Worm (Caenorhabditis elegans) whole organism, L4 larva: ENCODE data around the gene hlh-30.

Experiments
- F49E8.2 ChIP-seq: sonication (generic microtip); optimal IDR thresholded peaks from 2 replicates; lab custom pipeline; 2016; ENCODE audit warnings: missing compliant biosample characterization, mild to moderate bottlenecking, missing genetic modification characterization, borderline replicate concordance
- Y48G9A.11 ChIP-seq: fragments of 200-800 bp; sonication (Bioruptor generic); IDR thresholded peaks from 2 replicates; pipeline ENCODE4 v1.3.6; 2022; ENCODE audit warnings: missing genetic modification reagents, missing genetic modification characterization, missing compliant biosample characterization
- Y5F2A.4 ChIP-seq: fragments of 200-800 bp; sonication (Bioruptor generic); optimal IDR thresholded peaks from 2 replicates; lab custom pipeline; 2018; ENCODE audit warnings: mild to moderate bottlenecking, missing genetic modification characterization, missing compliant biosample characterization
- aha-1 ChIP-seq: fragments of 150-350 bp; peaks from one replicate; lab custom pipeline; 2014; ENCODE audit warnings: missing biosample characterization, missing genetic modification characterization
- aly-2 ChIP-seq: sonication (generic microtip); optimal IDR thresholded peaks from 2 replicates; lab custom pipeline; 2018; ENCODE audit warnings: missing biosample characterization, missing genetic modification characterization
- ama-1 ChIP-seq: fragments of 150-350 bp; optimal IDR thresholded peaks from 2 replicates; lab custom pipeline; 2014; ENCODE audit warnings: inconsistent platforms, mixed read lengths
- ceh-32 ChIP-seq: sonication (generic microtip); optimal IDR thresholded peaks from 2 replicates; lab custom pipeline; 2016; ENCODE audit warnings: mild to moderate bottlenecking, missing genetic modification characterization, missing compliant biosample characterization; ENCODE audit not compliant: poor library complexity
- ceh-44 ChIP-seq: fragments of 200-800 bp; sonication (Bioruptor generic); IDR thresholded peaks from 2 replicates; pipeline ENCODE4 v1.3.6; 2022; ENCODE audit warnings: missing genetic modification reagents, missing genetic modification characterization, missing compliant biosample characterization
- ceh-62 ChIP-seq: sonication (generic microtip); optimal IDR thresholded peaks from 2 replicates; lab custom pipeline; 2017; ENCODE audit warnings: missing biosample characterization, missing genetic modification characterization
- ceh-82 ChIP-seq: sonication (generic microtip); optimal IDR thresholded peaks from 2 replicates; lab custom pipeline; 2017; ENCODE audit warnings: missing biosample characterization, missing genetic modification characterization
- ces-1 ChIP-seq: fragments of 150-350 bp; sonication (generic microtip); optimal IDR thresholded peaks from 4 replicates; lab custom pipeline; 2014; ENCODE audit warnings: missing biosample characterization, missing genetic modification reagents, missing genetic modification characterization
- ctbp-1 ChIP-seq: fragments of 200-800 bp; sonication (Bioruptor generic); IDR thresholded peaks from 2 replicates; pipeline ENCODE4 v1.3.6; 2022; ENCODE audit warnings: missing genetic modification reagents, missing genetic modification characterization, missing compliant biosample characterization
- daf-19 ChIP-seq: fragments of 200-800 bp; sonication (Bioruptor generic); conservative IDR thresholded peaks from 2 replicates; pipeline ENCODE4 v1.3.6; 2022; ENCODE audit warnings: missing genetic modification characterization, missing compliant biosample characterization
- dmd-6 ChIP-seq: fragments of 200-800 bp; sonication (Bioruptor generic); IDR thresholded peaks from 2 replicates; pipeline ENCODE4 v1.3.6; 2022; ENCODE audit warnings: missing genetic modification reagents, missing genetic modification characterization, missing compliant biosample characterization
- dmd-9 ChIP-seq: fragments of 200-800 bp; sonication (Bioruptor generic); IDR thresholded peaks from 2 replicates; pipeline ENCODE4 v1.3.6; 2022; ENCODE audit warnings: missing genetic modification reagents, missing genetic modification characterization, missing compliant biosample characterization
- dve-1 ChIP-seq: sonication (generic microtip); optimal IDR thresholded peaks from 2 replicates; lab custom pipeline; 2017; ENCODE audit warnings: antibody characterized with exemption, mild to moderate bottlenecking, missing genetic modification characterization, missing compliant biosample characterization; ENCODE audit not compliant: insufficient read depth
- egl-43 ChIP-seq: fragments of 200-800 bp; sonication (Bioruptor generic); IDR thresholded peaks from 2 replicates; pipeline ENCODE4 v1.3.6; 2022; ENCODE audit warnings: missing genetic modification reagents, missing genetic modification characterization, missing compliant biosample characterization
- fkh-10 ChIP-seq: fragments of 150-350 bp; optimal IDR thresholded peaks from 2 replicates; lab custom pipeline; 2014; ENCODE audit warnings: missing biosample characterization, missing genetic modification reagents, missing genetic modification characterization
- hif-1 ChIP-seq, 2 experiments: sonication (generic microtip); optimal IDR thresholded peaks; 2 replicates each; lab custom pipeline; 2016 to 2017; ENCODE audit warnings: missing compliant biosample characterization in 2 of 2, missing genetic modification characterization in 2 of 2, missing genetic modification reagents in 2 of 2, missing genotype in 2 of 2, mild to moderate bottlenecking in 1 of 2
- hlh-30 ChIP-seq: sonication (generic microtip); optimal IDR thresholded peaks from 2 replicates; lab custom pipeline; 2017; ENCODE audit warnings: antibody characterized with exemption, mild to moderate bottlenecking, missing genetic modification characterization, missing compliant biosample characterization; ENCODE audit not compliant: insufficient read depth
- hmg-1.1 ChIP-seq: fragments of 200-800 bp; sonication (Bioruptor generic); IDR thresholded peaks from 2 replicates; pipeline ENCODE4 v1.3.6; 2022; ENCODE audit warnings: missing genetic modification reagents, missing genetic modification characterization, missing compliant biosample characterization
- jun-1 ChIP-seq: fragments of 150-350 bp; optimal IDR thresholded peaks from 2 replicates; lab custom pipeline; 2014; ENCODE audit warnings: missing biosample characterization, missing genetic modification reagents, missing genetic modification characterization
- lin-38 ChIP-seq: fragments of 200-800 bp; sonication (Bioruptor generic); IDR thresholded peaks from 2 replicates; pipeline ENCODE4 v1.3.6; 2022; ENCODE audit warnings: missing genetic modification reagents, missing genetic modification characterization, missing compliant biosample characterization
- mdl-1 ChIP-seq, 2 experiments: fragments of 150-350 bp in 1 of 2; sonication (generic microtip) in 1 of 2; optimal IDR thresholded peaks; 2 replicates each; lab custom pipeline; 2014 to 2017; ENCODE audit warnings: missing biosample characterization in 2 of 2, missing genetic modification characterization in 2 of 2
- mes-2 ChIP-seq: sonication (generic microtip); optimal IDR thresholded peaks from 2 replicates; lab custom pipeline; 2016; ENCODE audit warnings: missing genotype, mild to moderate bottlenecking, missing genetic modification characterization, missing compliant biosample characterization; ENCODE audit not compliant: poor library complexity, severe bottlenecking
- nhr-11 ChIP-seq: fragments of 150-350 bp; optimal IDR thresholded peaks from 2 replicates; lab custom pipeline; 2014; ENCODE audit warnings: missing biosample characterization, missing genetic modification characterization
- nhr-111 ChIP-seq: fragments of 200-800 bp; sonication (Bioruptor generic); optimal IDR thresholded peaks from 2 replicates; lab custom pipeline; 2018; ENCODE audit warnings: mild to moderate bottlenecking, missing genetic modification characterization, missing compliant biosample characterization
- nhr-237 ChIP-seq: sonication (generic microtip); optimal IDR thresholded peaks from 2 replicates; lab custom pipeline; 2017; ENCODE audit warnings: missing biosample characterization, missing genetic modification characterization
- nhr-25 ChIP-seq: sonication (generic microtip); optimal IDR thresholded peaks from 2 replicates; lab custom pipeline; 2017; ENCODE audit warnings: missing genetic modification characterization, mild to moderate bottlenecking, missing compliant biosample characterization, antibody characterized with exemption, moderate library complexity, borderline replicate concordance; ENCODE audit not compliant: insufficient read depth
- rbr-2 ChIP-seq: sonication (generic microtip); optimal IDR thresholded peaks from 2 replicates; lab custom pipeline; 2016; ENCODE audit warnings: missing genotype, missing genetic modification characterization, missing compliant biosample characterization
- snpc-4 ChIP-seq: fragments of 150-350 bp; optimal IDR thresholded peaks from 2 replicates; lab custom pipeline; 2014; ENCODE audit warnings: missing biosample characterization, missing genetic modification characterization
- spr-1 ChIP-seq: sonication (generic microtip); optimal IDR thresholded peaks from 2 replicates; lab custom pipeline; 2016; ENCODE audit warnings: mild to moderate bottlenecking, missing genetic modification characterization, missing compliant biosample characterization
- tra-1 ChIP-seq: fragments of 200-800 bp; sonication (Bioruptor generic); IDR thresholded peaks from 2 replicates; pipeline ENCODE4 v1.3.6; 2022; ENCODE audit warnings: missing genetic modification reagents, missing genetic modification characterization, missing compliant biosample characterization
- vab-7 ChIP-seq: fragments of 200-800 bp; sonication (Bioruptor generic); IDR thresholded peaks from 2 replicates; pipeline ENCODE4 v1.3.6; 2022; ENCODE audit warnings: missing genetic modification reagents, missing genetic modification characterization, missing compliant biosample characterization
- zag-1 ChIP-seq: fragments of 150-350 bp; optimal IDR thresholded peaks from 2 replicates; lab custom pipeline; 2014; ENCODE audit warnings: missing biosample characterization, missing genetic modification characterization
- zfp-2 ChIP-seq: sonication (generic microtip); optimal IDR thresholded peaks from 2 replicates; lab custom pipeline; 2016; ENCODE audit warnings: mild to moderate bottlenecking, missing genetic modification characterization, missing compliant biosample characterization
- zfp-3 ChIP-seq: fragments of 200-800 bp; sonication (Bioruptor generic); conservative IDR thresholded peaks from 2 replicates; pipeline ENCODE4 v1.3.6; 2022; ENCODE audit warnings: missing genetic modification reagents, missing genetic modification characterization, missing compliant biosample characterization
- zip-11 ChIP-seq: fragments of 200-800 bp; sonication (Bioruptor generic); IDR thresholded peaks from 2 replicates; pipeline ENCODE4 v1.3.6; 2022; ENCODE audit warnings: missing genetic modification characterization, missing compliant biosample characterization
- ztf-11 ChIP-seq: fragments of 150-350 bp; optimal IDR thresholded peaks from 2 replicates; lab custom pipeline; 2014; ENCODE audit warnings: missing biosample characterization, missing genetic modification characterization

hlh-30 gene

DNA sequence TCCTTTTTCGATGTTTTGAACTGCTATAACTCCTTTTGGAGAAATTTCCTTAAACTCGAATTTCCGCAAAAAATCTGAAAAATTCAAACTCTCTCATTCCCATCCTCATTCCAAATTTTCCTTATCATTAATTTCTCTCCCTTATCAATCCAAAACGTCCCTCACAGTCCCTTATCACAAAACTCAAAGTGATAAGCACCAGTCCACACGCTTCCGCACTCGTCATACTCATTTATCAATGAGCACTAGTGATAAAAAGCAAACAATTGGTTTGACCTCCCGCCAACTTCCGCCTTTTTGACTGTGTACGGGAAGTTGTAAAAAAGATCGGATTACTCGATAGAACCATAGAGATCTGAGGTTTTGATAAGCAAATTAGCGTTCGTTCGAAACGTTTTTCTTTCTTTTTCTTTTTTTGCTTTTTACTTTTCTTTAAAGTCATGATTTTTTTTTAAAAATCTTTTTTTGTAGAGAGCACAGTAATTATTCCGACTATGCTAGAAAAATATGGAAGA lies 46.1 kb downstream of the hlh-30 start, which contains the start of gene clec-78 (continued):
- TF ChIP-seq nhr-11 (tag; lab: Kevin White, UChicago) (no peak), ceh-44 (GFP tag; lab: Robert Waterston, UW) (no peak), ama-1 (lab: Kevin White, UChicago) (no peak), ceh-62 (tag; lab: Kevin White, UChicago) (no peak), rbr-2 (no peak), Y5F2A.4 (GFP tag; lab: Kevin White, UChicago) (no peak), vab-7 (GFP tag; lab: Robert Waterston, UW) (no peak), jun-1 (tag; lab: Kevin White, UChicago) (peak; percentile 79), mes-2 (tag; lab: Kevin White, UChicago) (peak; percentile 40), hlh-30 (no peak), ceh-82 (no peak), zip-11 (GFP tag; lab: Robert Waterston, UW) (no peak), ceh-32 (tag; lab: Kevin White, UChicago) (no peak), zag-1 (no peak), tra-1 (peak; percentile 84), fkh-10 (no peak), snpc-4 (tag; lab: Kevin White, UChicago) (no peak), spr-1 (tag; lab: Kevin White, UChicago) (no peak), zfp-2 (tag; lab: Kevin White, UChicago) (no peak)

- TF ChIP-seq lin-38 (GFP tag; lab: Robert Waterston, UW) (no peak), spr-1 (tag; lab: Kevin White, UChicago) (no peak), aha-1 (peak; percentile 92), dve-1 (tag; lab: Kevin White, UChicago) (no peak), aly-2 (tag; lab: Kevin White, UChicago) (no peak)
Measured at ce11 chrIV:3988132-3988531, 46.6 kb downstream of the hlh-30 start.

DNA sequence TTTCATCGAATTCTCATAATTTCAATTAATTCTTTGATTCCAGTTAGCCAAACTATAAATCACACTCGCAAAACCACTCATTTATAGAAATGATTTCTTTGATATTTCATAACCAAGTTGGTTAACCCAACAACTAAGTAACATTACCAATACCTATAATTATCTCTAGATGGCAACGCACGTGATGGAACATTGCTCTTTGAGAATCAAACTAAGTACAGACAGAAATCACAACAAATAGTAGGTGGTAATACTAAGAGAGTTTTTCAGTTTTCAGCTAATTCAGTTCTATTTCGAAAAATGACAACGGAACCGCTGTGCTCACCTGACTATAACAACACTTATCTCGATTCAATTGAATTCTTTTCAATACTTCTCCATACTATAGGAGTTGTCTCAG lies 53.1 kb downstream of the hlh-30 start, which contains the start of gene srh-223:
srh-223 (plus strand) TSS at position 301 of the 400 bp plus-strand sequence.
- TF ChIP-seq nhr-25 (no peak), nhr-237 (tag; lab: Kevin White, UChicago) (no peak), aly-2 (tag; lab: Kevin White, UChicago) (no peak), aha-1 (peak; percentile 64), ctbp-1 (no peak), dmd-9 (GFP tag; lab: Robert Waterston, UW) (no peak), hmg-1.1 (GFP tag; lab: Robert Waterston, UW) (no peak)
- TF ChIP-seq, all 104 proteins: peak for 1

ce11 chrIV:3979525-3979924 lies 55.2 kb downstream of the hlh-30 start, which contains the start of gene srh-222:
Gene srh-222 (plus strand): TSS chrIV:3979825.
- TF ChIP-seq daf-19 (GFP tag; lab: Robert Waterston, UW) (no peak), zfp-3 (no peak), Y48G9A.11 (no peak), hif-1 (tag; optimal IDR thresholded peaks at IDR 0.05; lab: Kevin White, UChicago) (no peak), egl-43 (GFP tag; lab: Robert Waterston, UW) (no peak), ces-1 (no peak), rbr-2 (no peak), mdl-1 (tag; optimal IDR thresholded peaks at IDR 0.05; lab: Kevin White, UChicago) (no peak), dmd-6 (GFP tag; lab: Robert Waterston, UW) (no peak), ztf-11 (no peak), F49E8.2 (tag; lab: Kevin White, UChicago) (no peak), nhr-111 (no peak), tra-1 (no peak), mes-2 (tag; lab: Kevin White, UChicago) (no peak)
